Worm (Caenorhabditis elegans): Measurements from ENCODE around the gene T10B5.8.

DNA sequence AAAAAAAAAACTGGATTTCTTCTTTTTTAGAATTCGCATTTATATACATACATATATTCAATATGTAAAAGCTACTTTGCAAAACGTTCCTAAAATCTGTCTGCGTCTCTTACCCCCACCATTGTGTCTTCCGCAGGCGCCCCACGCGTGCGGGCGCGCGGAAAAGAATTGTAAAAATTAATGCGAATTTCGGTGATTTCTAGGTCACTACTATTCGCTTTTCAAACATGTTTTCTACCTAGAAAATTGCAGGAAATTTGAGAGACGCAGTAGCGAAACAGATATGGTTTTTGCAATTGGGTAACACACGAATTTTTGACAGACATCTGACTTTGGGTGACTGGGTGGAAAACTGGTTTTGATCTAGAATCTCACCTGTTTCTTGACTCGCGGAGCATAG is 13.2 kb downstream of the T10B5.8 start:
- no peak for TF ChIP-seq hmg-11 (tag; optimal IDR thresholded peaks at IDR 0.05)
- no peak for TF ChIP-seq nhr-12 (tag; optimal IDR thresholded peaks at IDR 0.05)
- TF ChIP-seq daf-12 (tag; optimal IDR thresholded peaks at IDR 0.05), result no peak
- TF ChIP-seq snpc-4 (tag; optimal IDR thresholded peaks at IDR 0.05), result no peak
- TF ChIP-seq nhr-76 (tag; optimal IDR thresholded peaks at IDR 0.05), result no peak
- no peak for TF ChIP-seq fos-1 (tag; optimal IDR thresholded peaks at IDR 0.05)
- no peak for TF ChIP-seq nhr-77 (tag; optimal IDR thresholded peaks at IDR 0.05)
- no peak for TF ChIP-seq unc-39 (tag; optimal IDR thresholded peaks at IDR 0.05)
- no peak for TF ChIP-seq pha-4 (tag; optimal IDR thresholded peaks at IDR 0.05)
- no peak for TF ChIP-seq ceh-82 (tag; optimal IDR thresholded peaks at IDR 0.05)
- no peak for TF ChIP-seq ZK546.5 (tag; optimal IDR thresholded peaks at IDR 0.05)
- TF ChIP-seq unc-62 (GFP tag; optimal IDR thresholded peaks at IDR 0.05), result no peak
- no peak for TF ChIP-seq pqm-1 (tag; optimal IDR thresholded peaks at IDR 0.05)
- no peak for TF ChIP-seq skn-1 (tag; optimal IDR thresholded peaks at IDR 0.05)

All from whole organism, L3 larva.